Fruit fly (Drosophila melanogaster) whole organism, embryonic: ENCODE results near the gene Txl.

Experiments
- Bdp1 ChIP-seq: fragments of 200-800 bp; sonication (Bioruptor generic); optimal IDR thresholded peaks from 3 replicates; lab custom pipeline; 2016; ENCODE audit warnings: missing biosample characterization, missing genetic modification characterization
- Bgb ChIP-seq: fragments of 200-800 bp; sonication (Bioruptor generic); IDR thresholded peaks from 2 replicates; pipeline ENCODE4 v1.3.6; 2022; ENCODE audit warnings: missing biosample characterization, missing genetic modification characterization; ENCODE audit not compliant: partially characterized antibody
- Blimp-1 ChIP-seq: fragments of 200-800 bp; sonication (Bioruptor generic); optimal IDR thresholded peaks from 3 replicates; lab custom pipeline; 2018; ENCODE audit warnings: missing biosample characterization, missing genetic modification characterization, mild to moderate bottlenecking, moderate library complexity, missing genetic modification reagents
- CG10979 ChIP-seq: fragments of 200-800 bp; sonication (Bioruptor generic); optimal IDR thresholded peaks from 2 replicates; lab custom pipeline; 2018; ENCODE audit warnings: missing biosample characterization, mild to moderate bottlenecking, missing genetic modification characterization, moderate library complexity
- CG11093 ChIP-seq: fragments of 200-800 bp; sonication (Bioruptor generic); IDR thresholded peaks from 3 replicates; pipeline ENCODE4 v1.3.6; 2022; ENCODE audit warnings: missing biosample characterization, missing genetic modification characterization
- CG11398 ChIP-seq: fragments of 200-800 bp; sonication (Bioruptor generic); optimal IDR thresholded peaks from 2 replicates; lab custom pipeline; 2016; ENCODE audit warnings: missing biosample characterization, missing genetic modification characterization
- CG11504 ChIP-seq: fragments of 200-800 bp; sonication (Bioruptor generic); optimal IDR thresholded peaks from 3 replicates; lab custom pipeline; 2019; ENCODE audit warnings: missing biosample characterization, mild to moderate bottlenecking, missing genetic modification characterization, moderate library complexity
- CG12299 ChIP-seq: fragments of 200-800 bp; sonication (Bioruptor generic); optimal IDR thresholded peaks from 2 replicates; lab custom pipeline; 2018; ENCODE audit warnings: missing biosample characterization, mild to moderate bottlenecking, missing genetic modification characterization
- CG13894 ChIP-seq: fragments of 200-800 bp; sonication (Bioruptor generic); optimal IDR thresholded peaks from 3 replicates; lab custom pipeline; 2018; ENCODE audit warnings: missing biosample characterization, mild to moderate bottlenecking, missing genetic modification characterization, moderate library complexity
- CG14860 ChIP-seq: fragments of 200-800 bp; sonication (Bioruptor generic); IDR thresholded peaks from 3 replicates; pipeline ENCODE4 v1.3.6; 2022; ENCODE audit warnings: missing biosample characterization, missing genetic modification characterization; ENCODE audit not compliant: partially characterized antibody
- CG14965 ChIP-seq: fragments of 200-800 bp; sonication (Bioruptor generic); optimal IDR thresholded peaks from 2 replicates; lab custom pipeline; 2016; ENCODE audit warnings: missing biosample characterization, missing genetic modification characterization, borderline replicate concordance
- CG15269 ChIP-seq: fragments of 200-800 bp; sonication (Bioruptor generic); optimal IDR thresholded peaks from 2 replicates; lab custom pipeline; 2018; ENCODE audit warnings: missing biosample characterization, mild to moderate bottlenecking, missing genetic modification characterization, moderate library complexity
- CG2712 ChIP-seq: fragments of 200-800 bp; optimal IDR thresholded peaks from 3 replicates; lab custom pipeline; 2019; ENCODE audit warnings: missing biosample characterization, mild to moderate bottlenecking, missing genetic modification characterization, moderate library complexity
- CG2875 ChIP-seq: fragments of 200-800 bp; sonication (Bioruptor generic); optimal IDR thresholded peaks from 2 replicates; lab custom pipeline; 2017; ENCODE audit warnings: missing biosample characterization, mild to moderate bottlenecking, missing genetic modification characterization, missing genetic modification reagents
- CG3407 ChIP-seq: fragments of 200-800 bp; sonication (Bioruptor generic); optimal IDR thresholded peaks from 2 replicates; lab custom pipeline; 2018; ENCODE audit warnings: missing biosample characterization, mild to moderate bottlenecking, missing genetic modification characterization
- CG34422 ChIP-seq: fragments of 200-800 bp; sonication (Bioruptor generic); IDR thresholded peaks from 3 replicates; pipeline ENCODE4 v1.3.6; 2022; ENCODE audit warnings: missing biosample characterization, missing genetic modification characterization
- CG4617 ChIP-seq: fragments of 200-800 bp; sonication (Bioruptor generic); optimal IDR thresholded peaks from 3 replicates; lab custom pipeline; 2016; ENCODE audit warnings: missing biosample characterization, missing genetic modification characterization, borderline replicate concordance
- CG6813 ChIP-seq: fragments of 200-800 bp; sonication (Bioruptor generic); optimal IDR thresholded peaks from 2 replicates; lab custom pipeline; 2017; ENCODE audit warnings: missing biosample characterization, missing genetic modification characterization, mild to moderate bottlenecking, moderate library complexity, missing genetic modification reagents
- CG7357 ChIP-seq: fragments of 200-800 bp; sonication (Bioruptor generic); IDR thresholded peaks from 3 replicates; pipeline ENCODE4 v1.3.6; 2022; ENCODE audit warnings: missing biosample characterization, missing genetic modification characterization
- CG7928 ChIP-seq: fragments of 200-800 bp; sonication (Bioruptor generic); optimal IDR thresholded peaks from 2 replicates; lab custom pipeline; 2017; ENCODE audit warnings: missing biosample characterization, mild to moderate bottlenecking, missing genetic modification characterization
- CG8290 ChIP-seq, 3 experiments: fragments of 200-800 bp; sonication (Bioruptor generic); optimal IDR thresholded peaks; 2 replicates each; lab custom pipeline; 2016 to 2019; ENCODE audit warnings: missing biosample characterization in 3 of 3, missing genetic modification characterization in 3 of 3, mild to moderate bottlenecking in 2 of 3, moderate library complexity in 1 of 3
- CHES-1-like ChIP-seq: fragments of 200-800 bp; sonication (Bioruptor generic); optimal IDR thresholded peaks from 2 replicates; lab custom pipeline; 2016; ENCODE audit warnings: missing biosample characterization, missing genetic modification characterization
- CrebB ChIP-seq: fragments of 200-800 bp; sonication (Bioruptor generic); optimal IDR thresholded peaks from 3 replicates; lab custom pipeline; 2018; ENCODE audit warnings: missing biosample characterization, mild to moderate bottlenecking, missing genetic modification characterization
- D19A ChIP-seq: fragments of 200-800 bp; optimal IDR thresholded peaks from 3 replicates; lab custom pipeline; 2019; ENCODE audit warnings: missing biosample characterization, mild to moderate bottlenecking, missing genetic modification characterization, moderate library complexity
- Deaf1 ChIP-seq: fragments of 200-800 bp; optimal IDR thresholded peaks from 3 replicates; lab custom pipeline; 2019; ENCODE audit warnings: missing biosample characterization, mild to moderate bottlenecking, missing genetic modification characterization, moderate library complexity
- Dref ChIP-seq: fragments of 200-800 bp; sonication (Bioruptor generic); IDR thresholded peaks from 2 replicates; pipeline ENCODE4 v1.3.6; 2022; ENCODE audit warnings: missing biosample characterization, missing genetic modification characterization
- MBD-R2 ChIP-seq: fragments of 200-800 bp; sonication (Bioruptor generic); IDR thresholded peaks from 2 replicates; pipeline ENCODE4 v1.3.6; 2022; ENCODE audit warnings: missing biosample characterization, missing genetic modification characterization
- Myb ChIP-seq: fragments of 200-800 bp; sonication (Bioruptor generic); optimal IDR thresholded peaks from 2 replicates; lab custom pipeline; 2016; ENCODE audit warnings: missing biosample characterization, missing genetic modification characterization
- Oaz ChIP-seq: fragments of 200-800 bp; sonication (Bioruptor generic); IDR thresholded peaks from 2 replicates; pipeline ENCODE4 v1.3.6; 2022; ENCODE audit warnings: missing biosample characterization, missing genetic modification characterization
- PHDP ChIP-seq: fragments of 200-800 bp; sonication (Bioruptor generic); optimal IDR thresholded peaks from 3 replicates; lab custom pipeline; 2018; ENCODE audit warnings: missing biosample characterization, mild to moderate bottlenecking, missing genetic modification characterization, moderate library complexity
- Sin3A ChIP-seq: fragments of >200 bp; optimal IDR thresholded peaks from 2 replicates; lab custom pipeline; 2018
- Sox102F ChIP-seq: fragments of 200-800 bp; sonication (Bioruptor generic); optimal IDR thresholded peaks from 2 replicates; lab custom pipeline; 2018; ENCODE audit warnings: missing biosample characterization, mild to moderate bottlenecking, missing genetic modification characterization, moderate library complexity
- Sry-δ ChIP-seq: fragments of 200-800 bp; sonication (Bioruptor generic); optimal IDR thresholded peaks from 2 replicates; lab custom pipeline; 2016; ENCODE audit warnings: missing biosample characterization, missing genetic modification characterization
- Xrp1 ChIP-seq: fragments of 200-800 bp; sonication (Bioruptor generic); IDR thresholded peaks from 2 replicates; pipeline ENCODE4 v1.3.6; 2022; ENCODE audit warnings: missing biosample characterization, missing genetic modification characterization
- gfzf ChIP-seq: fragments of 200-800 bp; sonication (Bioruptor generic); optimal IDR thresholded peaks from 2 replicates; lab custom pipeline; 2016; ENCODE audit warnings: missing biosample characterization, mild to moderate bottlenecking, missing genetic modification characterization, moderate library complexity
- jumu ChIP-seq: fragments of 200-800 bp; sonication (Bioruptor generic); optimal IDR thresholded peaks from 3 replicates; lab custom pipeline; 2016; ENCODE audit warnings: missing biosample characterization, missing genetic modification characterization
- kay ChIP-seq: fragments of 200-800 bp; sonication (Bioruptor generic); optimal IDR thresholded peaks from 2 replicates; lab custom pipeline; 2016; ENCODE audit warnings: missing biosample characterization, missing genetic modification characterization
- nom ChIP-seq: fragments of 200-800 bp; sonication (Bioruptor generic); optimal IDR thresholded peaks from 2 replicates; lab custom pipeline; 2017; ENCODE audit warnings: missing biosample characterization, missing genetic modification characterization, mild to moderate bottlenecking, moderate library complexity, missing genetic modification reagents
- peb ChIP-seq: fragments of 200-800 bp; sonication (Bioruptor generic); IDR thresholded peaks from 2 replicates; pipeline ENCODE4 v1.3.6; 2022; ENCODE audit warnings: missing biosample characterization, missing genetic modification characterization
- sc ChIP-seq, 3 experiments: fragments of >200 bp in 2 of 3; fragments of 200-800 bp in 1 of 3; sonication (Bioruptor generic) in 1 of 3; optimal IDR thresholded peaks; 2 replicates in 2 of 3; 3 replicates in 1 of 3; lab custom pipeline; 2017; ENCODE audit warnings: mild to moderate bottlenecking in 1 of 3, missing biosample characterization in 1 of 3, missing genetic modification characterization in 1 of 3, missing genetic modification reagents in 1 of 3
- sna ChIP-seq: fragments of 200-800 bp; sonication (Bioruptor generic); IDR thresholded peaks from 2 replicates; pipeline ENCODE4 v1.3.6; 2022; ENCODE audit warnings: missing biosample characterization, missing genetic modification characterization; ENCODE audit not compliant: partially characterized antibody
- so ChIP-seq: fragments of 200-800 bp; sonication (Bioruptor generic); IDR thresholded peaks from 3 replicates; pipeline ENCODE4 v1.3.6; 2022; ENCODE audit warnings: missing biosample characterization, missing genetic modification characterization
- ssp ChIP-seq: fragments of 200-800 bp; sonication (Bioruptor generic); IDR thresholded peaks from 2 replicates; pipeline ENCODE4 v1.3.6; 2022; ENCODE audit warnings: missing biosample characterization, missing genetic modification characterization
- stwl ChIP-seq: fragments of 200-800 bp; sonication (Bioruptor generic); optimal IDR thresholded peaks from 3 replicates; lab custom pipeline; 2018; ENCODE audit warnings: missing biosample characterization, mild to moderate bottlenecking, missing genetic modification characterization, moderate library complexity
- tgo ChIP-seq: fragments of 200-800 bp; sonication (Bioruptor generic); IDR thresholded peaks from 3 replicates; pipeline ENCODE4 v1.3.6; 2022; ENCODE audit warnings: missing biosample characterization, missing genetic modification characterization
- tll ChIP-seq, 2 experiments: fragments of 200-800 bp in 1 of 2; fragments of >200 bp in 1 of 2; sonication (Bioruptor generic) in 1 of 2; optimal IDR thresholded peaks; 2 replicates each; lab custom pipeline; 2017 to 2019; ENCODE audit warnings: missing biosample characterization in 2 of 2, missing genetic modification characterization in 2 of 2, mild to moderate bottlenecking in 1 of 2, moderate library complexity in 1 of 2
- toy ChIP-seq: fragments of 200-800 bp; sonication (Bioruptor generic); IDR thresholded peaks from 2 replicates; pipeline ENCODE4 v1.3.6; 2022; ENCODE audit warnings: missing biosample characterization, missing genetic modification characterization
- usp ChIP-seq: fragments of >200 bp; optimal IDR thresholded peaks from 2 replicates; lab custom pipeline; 2017; ENCODE audit warnings: missing biosample characterization, missing genetic modification characterization

Txl gene

DNA sequence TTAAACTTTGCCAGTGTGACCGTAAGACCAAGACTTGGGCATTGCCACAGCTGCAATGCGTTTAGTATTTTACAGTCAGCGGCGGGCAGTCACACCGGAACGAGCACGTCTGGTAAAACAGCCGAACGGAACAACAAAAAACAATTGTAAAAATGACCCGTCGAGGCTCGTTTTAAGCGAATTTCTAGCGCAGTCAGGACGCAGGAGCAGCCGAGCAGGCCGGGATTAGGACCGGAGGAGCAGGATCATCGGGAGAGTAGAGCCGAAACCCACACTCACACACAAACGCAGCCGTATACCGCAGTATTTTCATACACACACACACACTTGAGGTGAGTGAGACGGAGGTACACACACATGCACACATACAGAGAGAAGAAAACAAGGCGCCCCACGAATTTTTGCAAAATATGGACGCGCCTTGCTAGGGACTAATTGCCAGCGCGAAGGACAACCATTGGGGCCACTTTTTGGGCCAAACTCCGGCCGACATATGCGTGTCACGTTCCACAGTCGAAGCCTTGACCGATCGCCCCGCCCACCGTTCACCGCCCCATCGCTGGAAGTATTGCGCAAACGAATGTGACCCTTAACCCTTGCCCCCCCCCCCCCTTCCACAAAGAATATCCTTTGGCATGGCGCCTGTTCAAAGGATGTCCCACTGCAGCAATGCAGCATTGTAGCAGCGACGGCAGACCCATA is 12.6 kb upstream of the Txl start, which contains the start of gene Usp47 (continued):
- TF ChIP-seq Deaf1 (peak; percentile 73), CG14860 (no peak), CG2712 (peak; percentile 32), toy (no peak), D19A (no peak), PHDP (tag; lab: Kevin White, UChicago) (no peak), Bdp1 (GFP tag; lab: Kevin White, UChicago) (no peak), CG15269 (tag; lab: Kevin White, UChicago) (no peak), so (GFP tag; lab: Robert Waterston, UW) (no peak), CG11093 (GFP tag; lab: Robert Waterston, UW) (no peak), CG2875 (GFP tag; lab: Kevin White, UChicago) (no peak), Blimp-1 (GFP tag; lab: Kevin White, UChicago) (no peak), Dref (GFP tag; lab: Robert Waterston, UW) (peak; percentile 39; the same call in 1 of the 2 replicates), CG7357 (GFP tag; lab: Robert Waterston, UW) (no peak), Bgb (GFP tag; lab: Robert Waterston, UW) (peak; percentile 41; the same call in 1 of the 2 replicates), Sry-δ (GFP tag; lab: Kevin White, UChicago) (no peak), CHES-1-like (GFP tag; lab: Kevin White, UChicago) (peak; percentile 31), nom (GFP tag; lab: Kevin White, UChicago) (peak; percentile 20), CG6813 (no peak), MBD-R2 (GFP tag; lab: Robert Waterston, UW) (peak; percentile 58), Sin3A (lab: Kevin White, UChicago) (peak; percentile 26), Xrp1 (no peak), CG4617 (peak; percentile 96), Sox102F (no peak), sna (GFP tag; lab: Robert Waterston, UW) (no peak), tll (GFP tag; optimal IDR thresholded peaks at IDR 0.05; lab: Kevin White, UChicago) (no peak), CG14965 (GFP tag; lab: Kevin White, UChicago) (no peak), sc (optimal IDR thresholded peaks at IDR 0.05; lab: Kevin White, UChicago) (no peak), sc (GFP tag; optimal IDR thresholded peaks at IDR 0.05; lab: Kevin White, UChicago) (no peak), CG11504 (no peak), ssp (GFP tag; lab: Robert Waterston, UW) (no peak), CG34422 (GFP tag; lab: Robert Waterston, UW) (peak; percentile 84; the same call in 2 of the 3 replicates), stwl (tag; lab: Kevin White, UChicago) (peak; percentile 32), CG11398 (no peak), CG10979 (tag; lab: Kevin White, UChicago) (no peak), Oaz (GFP tag; lab: Robert Waterston, UW) (no peak), usp (GFP tag; lab: Kevin White, UChicago) (no peak), CG7928 (GFP tag; lab: Kevin White, UChicago) (no peak), CG13894 (tag; lab: Kevin White, UChicago) (peak; percentile 29), Myb (peak; percentile 82), CG12299 (tag; lab: Kevin White, UChicago) (peak; percentile 16), tgo (no peak), peb (GFP tag; lab: Robert Waterston, UW) (no peak), CG3407 (GFP tag; lab: Kevin White, UChicago) (no peak), CrebB (peak; percentile 43), kay (GFP tag; lab: Kevin White, UChicago) (no peak), jumu (no peak), gfzf (GFP tag; lab: Kevin White, UChicago) (peak; percentile 89), CG8290 (GFP tag; optimal IDR thresholded peaks at IDR 0.05; lab: Kevin White, UChicago) (no peak), CG8290 (tag; optimal IDR thresholded peaks at IDR 0.05; lab: Kevin White, UChicago) (no peak)
